Worm (Caenorhabditis elegans) whole organism, L4 larva: ENCODE measurements around the gene algn-13.

Experiments used
- ZK546.5 ChIP-seq, 2 experiments: sonication (generic microtip); optimal IDR thresholded peaks; 2 replicates each; lab custom pipeline; 2017; ENCODE audit warnings: missing biosample characterization in 2 of 2, missing genetic modification characterization in 2 of 2
- ceh-62 ChIP-seq: sonication (generic microtip); optimal IDR thresholded peaks from 2 replicates; lab custom pipeline; 2017; ENCODE audit warnings: missing biosample characterization, missing genetic modification characterization
- ceh-82 ChIP-seq: sonication (generic microtip); optimal IDR thresholded peaks from 2 replicates; lab custom pipeline; 2017; ENCODE audit warnings: missing biosample characterization, missing genetic modification characterization
- dmd-6 ChIP-seq: fragments of 200-800 bp; sonication (Bioruptor generic); IDR thresholded peaks from 2 replicates; pipeline ENCODE4 v1.3.6; 2022; ENCODE audit warnings: missing genetic modification reagents, missing genetic modification characterization, missing compliant biosample characterization
- egl-27 ChIP-seq: sonication (generic microtip); optimal IDR thresholded peaks from 3 replicates; lab custom pipeline; 2017; ENCODE audit warnings: missing biosample characterization, missing genetic modification reagents, missing genetic modification characterization
- lin-13 ChIP-seq: fragments of 150-350 bp; optimal IDR thresholded peaks from 2 replicates; lab custom pipeline; 2014; ENCODE audit warnings: missing biosample characterization, missing genetic modification reagents, missing genetic modification characterization
- nhr-11 ChIP-seq: fragments of 150-350 bp; optimal IDR thresholded peaks from 2 replicates; lab custom pipeline; 2014; ENCODE audit warnings: missing biosample characterization, missing genetic modification characterization
- nhr-76 ChIP-seq: fragments of 150-350 bp; optimal IDR thresholded peaks from 2 replicates; lab custom pipeline; 2014; ENCODE audit warnings: missing biosample characterization, missing genetic modification characterization
- skn-1 ChIP-seq: fragments of 150-350 bp; optimal IDR thresholded peaks from 2 replicates; lab custom pipeline; 2014; ENCODE audit warnings: missing biosample characterization, missing genetic modification characterization
- unc-39 ChIP-seq: sonication (generic microtip); optimal IDR thresholded peaks from 2 replicates; lab custom pipeline; 2017; ENCODE audit warnings: missing biosample characterization, missing genetic modification characterization

ce11 chrV:13955370-13956089 is 6.2 kb downstream of the algn-13 start:
- TF ChIP-seq skn-1 (tag; lab: Kevin White, UChicago): no peak
- no peak for TF ChIP-seq ceh-82 (tag; lab: Kevin White, UChicago)
- no peak for TF ChIP-seq dmd-6 (GFP tag; lab: Robert Waterston, UW)
- TF ChIP-seq lin-13: no peak
- no peak for TF ChIP-seq nhr-76 (tag; lab: Kevin White, UChicago)
- no peak for TF ChIP-seq ZK546.5 (tag; optimal IDR thresholded peaks at IDR 0.05; lab: Kevin White, UChicago)
- no peak for TF ChIP-seq egl-27 (tag; lab: Kevin White, UChicago)
- TF ChIP-seq nhr-11: no peak
- no peak for TF ChIP-seq ceh-62 (tag; lab: Kevin White, UChicago)
- no peak for TF ChIP-seq unc-39 (tag; lab: Kevin White, UChicago)
